Fruit fly (Drosophila melanogaster) whole organism, embryonic: ENCODE measurements around the gene Pde9.
A peak's percentile ranks its signal among the peaks of the same experiment; 100 is the strongest.

Source experiments
- ATbp ChIP-seq: fragments of 200-800 bp; sonication (Bioruptor generic); optimal IDR thresholded peaks from 2 replicates; lab custom pipeline; 2017; ENCODE audit warnings: missing biosample characterization, mild to moderate bottlenecking, missing genetic modification characterization, missing genetic modification reagents
- Atf3 ChIP-seq: fragments of 200-800 bp; sonication (Bioruptor generic); optimal IDR thresholded peaks from 3 replicates; lab custom pipeline; 2016; ENCODE audit warnings: missing biosample characterization, missing genetic modification characterization
- Awh ChIP-seq: fragments of 200-800 bp; sonication (Bioruptor generic); IDR thresholded peaks from 2 replicates; pipeline ENCODE4, ENCODE4 v1.3.6; 2022; ENCODE audit warnings: missing biosample characterization, missing genetic modification characterization
- Bgb ChIP-seq: fragments of 200-800 bp; sonication (Bioruptor generic); IDR thresholded peaks from 2 replicates; pipeline ENCODE4 v1.3.6; 2022; ENCODE audit warnings: missing biosample characterization, missing genetic modification characterization; ENCODE audit not compliant: partially characterized antibody
- Blimp-1 ChIP-seq: fragments of 200-800 bp; sonication (Bioruptor generic); optimal IDR thresholded peaks from 3 replicates; lab custom pipeline; 2018; ENCODE audit warnings: missing biosample characterization, missing genetic modification characterization, mild to moderate bottlenecking, moderate library complexity, missing genetic modification reagents
- CG10209 ChIP-seq: fragments of 200-800 bp; sonication (Bioruptor generic); optimal IDR thresholded peaks from 3 replicates; lab custom pipeline; 2017; ENCODE audit warnings: missing biosample characterization, mild to moderate bottlenecking, missing genetic modification characterization, missing genetic modification reagents
- CG12659 ChIP-seq: fragments of 200-800 bp; sonication (Bioruptor generic); optimal IDR thresholded peaks from 3 replicates; lab custom pipeline; 2017; ENCODE audit warnings: mild to moderate bottlenecking, missing biosample characterization, missing genetic modification reagents, missing genetic modification characterization
- CG13775 ChIP-seq: fragments of 200-800 bp; sonication (Bioruptor generic); optimal IDR thresholded peaks from 3 replicates; lab custom pipeline; 2017; ENCODE audit warnings: missing biosample characterization, mild to moderate bottlenecking, missing genetic modification characterization
- CG13894 ChIP-seq: fragments of 200-800 bp; sonication (Bioruptor generic); optimal IDR thresholded peaks from 3 replicates; lab custom pipeline; 2018; ENCODE audit warnings: missing biosample characterization, mild to moderate bottlenecking, missing genetic modification characterization, moderate library complexity
- CG15269 ChIP-seq: fragments of 200-800 bp; sonication (Bioruptor generic); optimal IDR thresholded peaks from 2 replicates; lab custom pipeline; 2018; ENCODE audit warnings: missing biosample characterization, mild to moderate bottlenecking, missing genetic modification characterization, moderate library complexity
- CG32532 ChIP-seq: fragments of 200-800 bp; sonication (Bioruptor generic); IDR thresholded peaks from 2 replicates; pipeline ENCODE4 v1.3.6; 2022; ENCODE audit warnings: missing biosample characterization, missing genetic modification characterization
- CG33557 ChIP-seq: fragments of 200-800 bp; sonication (Bioruptor generic); optimal IDR thresholded peaks from 2 replicates; lab custom pipeline; 2019; ENCODE audit warnings: missing biosample characterization, mild to moderate bottlenecking, missing genetic modification characterization, moderate library complexity
- CG4730 ChIP-seq: fragments of 200-800 bp; sonication (Bioruptor generic); IDR thresholded peaks from 2 replicates; pipeline ENCODE4 v1.3.6; 2022; ENCODE audit warnings: missing biosample characterization, missing genetic modification characterization
- CG6689 ChIP-seq: fragments of 200-800 bp; sonication (Bioruptor generic); IDR thresholded peaks from 2 replicates; pipeline ENCODE4 v1.3.6; 2022; ENCODE audit warnings: missing biosample characterization, missing genetic modification characterization
- CG6854 ChIP-seq: fragments of 200-800 bp; sonication (Bioruptor generic); optimal IDR thresholded peaks from 3 replicates; lab custom pipeline; 2017; ENCODE audit warnings: missing biosample characterization, mild to moderate bottlenecking, missing genetic modification characterization
- CG7556 ChIP-seq: fragments of 200-800 bp; sonication (Bioruptor generic); optimal IDR thresholded peaks from 2 replicates; lab custom pipeline; 2017; ENCODE audit warnings: missing biosample characterization, mild to moderate bottlenecking, missing genetic modification characterization
- CG8924 ChIP-seq: fragments of 200-800 bp; optimal IDR thresholded peaks from 3 replicates; lab custom pipeline; 2019; ENCODE audit warnings: missing biosample characterization, mild to moderate bottlenecking, missing genetic modification characterization, moderate library complexity
- D19A ChIP-seq: fragments of 200-800 bp; optimal IDR thresholded peaks from 3 replicates; lab custom pipeline; 2019; ENCODE audit warnings: missing biosample characterization, mild to moderate bottlenecking, missing genetic modification characterization, moderate library complexity
- E2f2 ChIP-seq: fragments of 200-800 bp; sonication (Bioruptor generic); IDR thresholded peaks from 2 replicates; pipeline ENCODE4 v1.3.6; 2022; ENCODE audit warnings: missing biosample characterization, missing genetic modification characterization
- ERR ChIP-seq: fragments of 200-800 bp; sonication (Bioruptor generic); optimal IDR thresholded peaks from 2 replicates; lab custom pipeline; 2016; ENCODE audit warnings: missing biosample characterization, missing genetic modification characterization
- Elba2 ChIP-seq: fragments of 200-800 bp; sonication (Bioruptor generic); optimal IDR thresholded peaks from 3 replicates; lab custom pipeline; 2016; ENCODE audit warnings: missing biosample characterization, missing genetic modification characterization
- Hr51 ChIP-seq, 2 experiments: fragments of 200-800 bp; sonication (Bioruptor generic); optimal IDR thresholded peaks; 2 replicates in 1 of 2; 3 replicates in 1 of 2; lab custom pipeline; 2016 to 2018; ENCODE audit warnings: missing biosample characterization in 2 of 2, missing genetic modification characterization in 2 of 2, mild to moderate bottlenecking in 1 of 2, moderate library complexity in 1 of 2
- Meics ChIP-seq: fragments of 200-800 bp; sonication (Bioruptor generic); optimal IDR thresholded peaks from 2 replicates; lab custom pipeline; 2017; ENCODE audit warnings: missing biosample characterization, mild to moderate bottlenecking, missing genetic modification characterization
- Neu2 ChIP-seq: fragments of 200-800 bp; sonication (Bioruptor generic); optimal IDR thresholded peaks from 3 replicates; lab custom pipeline; 2016; ENCODE audit warnings: missing biosample characterization, missing genetic modification characterization, borderline replicate concordance
- Oli ChIP-seq: fragments of 200-800 bp; sonication (Bioruptor generic); optimal IDR thresholded peaks from 2 replicates; lab custom pipeline; 2018; ENCODE audit warnings: missing biosample characterization, mild to moderate bottlenecking, missing genetic modification characterization, moderate library complexity
- Rfx ChIP-seq: fragments of 200-800 bp; sonication (Bioruptor generic); IDR thresholded peaks from 2 replicates; pipeline ENCODE4 v1.3.6; 2022; ENCODE audit warnings: missing biosample characterization, missing genetic modification characterization
- Sox100B ChIP-seq: fragments of 200-800 bp; sonication (Bioruptor generic); optimal IDR thresholded peaks from 3 replicates; lab custom pipeline; 2018; ENCODE audit warnings: missing biosample characterization, mild to moderate bottlenecking, missing genetic modification characterization
- Sox102F ChIP-seq: fragments of 200-800 bp; sonication (Bioruptor generic); optimal IDR thresholded peaks from 2 replicates; lab custom pipeline; 2018; ENCODE audit warnings: missing biosample characterization, mild to moderate bottlenecking, missing genetic modification characterization, moderate library complexity
- bigmax ChIP-seq: fragments of 200-800 bp; sonication (Bioruptor generic); optimal IDR thresholded peaks from 2 replicates; lab custom pipeline; 2018; ENCODE audit warnings: missing biosample characterization, mild to moderate bottlenecking, missing genetic modification characterization
- dmrt11E ChIP-seq: fragments of 200-800 bp; sonication (Bioruptor generic); optimal IDR thresholded peaks from 3 replicates; lab custom pipeline; 2018; ENCODE audit warnings: missing biosample characterization, mild to moderate bottlenecking, missing genetic modification characterization, moderate library complexity
- gfzf ChIP-seq: fragments of 200-800 bp; sonication (Bioruptor generic); optimal IDR thresholded peaks from 2 replicates; lab custom pipeline; 2016; ENCODE audit warnings: missing biosample characterization, mild to moderate bottlenecking, missing genetic modification characterization, moderate library complexity
- gt ChIP-seq: fragments of 200-800 bp; sonication (Bioruptor generic); IDR thresholded peaks from 2 replicates; pipeline ENCODE4 v1.3.6; 2022; ENCODE audit warnings: missing biosample characterization, missing genetic modification characterization
- klu ChIP-seq: fragments of 200-800 bp; sonication (Bioruptor generic); IDR thresholded peaks from 2 replicates; pipeline ENCODE4 v1.3.6; 2022; ENCODE audit warnings: missing biosample characterization, missing genetic modification characterization
- org-1 ChIP-seq: fragments of 200-800 bp; sonication (Bioruptor generic); optimal IDR thresholded peaks from 2 replicates; lab custom pipeline; 2017; ENCODE audit warnings: missing biosample characterization, missing genetic modification characterization
- pfk ChIP-seq: fragments of 200-800 bp; sonication (Bioruptor generic); optimal IDR thresholded peaks from 2 replicates; lab custom pipeline; 2018; ENCODE audit warnings: missing biosample characterization, mild to moderate bottlenecking, missing genetic modification characterization, moderate library complexity
- prd ChIP-seq, 3 experiments: fragments of >200 bp in 2 of 3; fragments of 200-800 bp in 1 of 3; sonication (Bioruptor generic) in 1 of 3; optimal IDR thresholded peaks in 2 of 3; IDR thresholded peaks in 1 of 3; 2 replicates in 2 of 3; 3 replicates in 1 of 3; pipeline versions ENCODE4 v1.3.6 to Lab custom; 2017 to 2022; ENCODE audit warnings: missing biosample characterization in 1 of 3, missing genetic modification characterization in 1 of 3
- pzg ChIP-seq: fragments of 200-800 bp; sonication (Bioruptor generic); optimal IDR thresholded peaks from 3 replicates; lab custom pipeline; 2018; ENCODE audit warnings: missing biosample characterization, mild to moderate bottlenecking, missing genetic modification characterization, moderate library complexity
- row ChIP-seq: fragments of 200-800 bp; sonication (Bioruptor generic); IDR thresholded peaks from 3 replicates; pipeline ENCODE4 v1.3.6; 2022; ENCODE audit warnings: missing biosample characterization, missing genetic modification characterization
- sd ChIP-seq: fragments of 200-800 bp; sonication (Bioruptor generic); optimal IDR thresholded peaks from 3 replicates; lab custom pipeline; 2018; ENCODE audit warnings: missing biosample characterization, mild to moderate bottlenecking, missing genetic modification characterization, moderate library complexity
- sens-2 ChIP-seq: fragments of 200-800 bp; sonication (Bioruptor generic); IDR thresholded peaks from 2 replicates; pipeline ENCODE4 v1.3.6; 2022; ENCODE audit warnings: missing biosample characterization, missing genetic modification characterization
- slou ChIP-seq: fragments of 200-800 bp; sonication (Bioruptor generic); optimal IDR thresholded peaks from 3 replicates; lab custom pipeline; 2016; ENCODE audit warnings: missing biosample characterization, missing genetic modification characterization
- so ChIP-seq: fragments of 200-800 bp; sonication (Bioruptor generic); IDR thresholded peaks from 3 replicates; pipeline ENCODE4 v1.3.6; 2022; ENCODE audit warnings: missing biosample characterization, missing genetic modification characterization
- unc-4 ChIP-seq: fragments of 200-800 bp; sonication (Bioruptor generic); IDR thresholded peaks from 2 replicates; pipeline ENCODE4 v1.3.6; 2022; ENCODE audit warnings: missing biosample characterization, missing genetic modification characterization; ENCODE audit not compliant: partially characterized antibody
- unpg ChIP-seq: fragments of 200-800 bp; sonication (Bioruptor generic); optimal IDR thresholded peaks from 3 replicates; lab custom pipeline; 2018; ENCODE audit warnings: missing biosample characterization, mild to moderate bottlenecking, missing genetic modification characterization, moderate library complexity
- vvl ChIP-seq: fragments of 200-800 bp; sonication (Bioruptor generic); IDR thresholded peaks from 2 replicates; pipeline ENCODE4 v1.3.6; 2022; ENCODE audit warnings: missing biosample characterization, missing genetic modification characterization

Pde9 gene

DNA sequence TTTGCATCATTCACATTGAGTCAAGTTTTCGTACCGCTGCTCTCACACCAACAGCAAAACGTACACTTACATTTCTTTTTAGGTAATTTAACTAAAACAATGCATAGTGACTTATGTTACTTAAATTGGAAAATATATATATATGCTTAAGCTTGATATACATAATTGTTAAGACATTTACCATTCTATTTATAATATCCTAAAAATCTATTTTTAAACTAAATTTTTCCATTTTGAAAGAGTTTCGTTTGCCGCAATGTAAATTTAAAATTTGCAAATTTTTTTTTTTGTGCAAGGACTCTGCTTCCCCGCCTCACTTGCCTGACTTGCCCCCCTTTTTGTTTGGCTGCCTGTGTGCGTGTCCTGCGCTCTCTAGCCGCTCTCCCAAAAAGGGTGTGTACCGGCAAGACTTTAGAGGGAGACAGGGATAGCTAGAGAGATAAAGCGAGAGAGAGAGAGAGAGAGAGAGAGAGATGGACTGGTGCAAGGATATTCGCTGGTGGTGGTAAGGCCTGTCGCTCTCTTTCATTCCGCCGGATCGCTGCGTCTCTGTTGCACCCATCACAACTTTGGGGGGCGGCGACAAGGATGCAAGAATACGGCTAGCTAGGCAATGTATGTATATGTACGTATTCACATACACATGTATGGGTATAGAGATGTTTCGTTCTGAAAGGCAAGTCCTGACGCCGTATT lies 40.8 kb upstream of the Pde9 start (continued):
- TF ChIP-seq unpg (peak; percentile 44), sens-2 (no peak), ERR (GFP tag; lab: Kevin White, UChicago) (no peak), gt (GFP tag; lab: Robert Waterston, UW) (no peak), ATbp (peak; percentile 17), Sox102F (GFP tag; lab: Kevin White, UChicago) (peak; percentile 56), Hr51 (GFP tag; optimal IDR thresholded peaks at IDR 0.05; lab: Kevin White, UChicago) (peak in 1 of 2 experiments; percentile 58), so (GFP tag; lab: Robert Waterston, UW) (no peak), bigmax (GFP tag; lab: Kevin White, UChicago) (no peak), pfk (GFP tag; lab: Kevin White, UChicago) (no peak), CG13894 (tag; lab: Kevin White, UChicago) (peak; percentile 24), CG12659 (GFP tag; lab: Kevin White, UChicago) (peak; percentile 29), prd (optimal IDR thresholded peaks at IDR 0.05; lab: Kevin White, UChicago) (no peak), prd (GFP tag; IDR thresholded peaks at IDR 0.05; lab: Robert Waterston, UW) (peak; percentile 35; the same call in 1 of the 3 replicates), CG32532 (peak; percentile 30; the same call in 1 of the 2 replicates), Sox100B (peak; percentile 59), CG8924 (tag; lab: Kevin White, UChicago) (peak; percentile 59), CG10209 (GFP tag; lab: Kevin White, UChicago) (peak; percentile 28), CG13775 (GFP tag; lab: Kevin White, UChicago) (peak; percentile 5), CG7556 (GFP tag; lab: Kevin White, UChicago) (peak; percentile 69), CG33557 (GFP tag; lab: Kevin White, UChicago) (no peak), CG6854 (GFP tag; lab: Kevin White, UChicago) (peak; percentile 44), row (peak; percentile 73), CG4730 (no peak), org-1 (peak; percentile 6), E2f2 (GFP tag; lab: Robert Waterston, UW) (peak; percentile 29; the same call in 1 of the 2 replicates), Rfx (peak; percentile 16; the same call in 1 of the 2 replicates), dmrt11E (tag; lab: Kevin White, UChicago) (peak; percentile 17), unc-4 (no peak), Awh (GFP tag; lab: Robert Waterston, UW) (0 out of 2 replicates have a peak, but pooled peaks have one; percentile 15), Oli (tag; lab: Kevin White, UChicago) (peak; percentile 53), sd (peak; percentile 13), D19A (peak; percentile 56), klu (GFP tag; lab: Robert Waterston, UW) (0 out of 2 replicates have a peak, but pooled peaks have one; percentile 17), Elba2 (GFP tag; lab: Kevin White, UChicago) (no peak), Bgb (GFP tag; lab: Robert Waterston, UW) (no peak), pzg (GFP tag; lab: Kevin White, UChicago) (no peak), Neu2 (GFP tag; lab: Kevin White, UChicago) (no peak), slou (GFP tag; lab: Kevin White, UChicago) (no peak), Meics (GFP tag; lab: Kevin White, UChicago) (peak; percentile 63), Blimp-1 (GFP tag; lab: Kevin White, UChicago) (peak; percentile 49), vvl (GFP tag; lab: Robert Waterston, UW) (peak; percentile 31; the same call in 1 of the 2 replicates), Atf3 (GFP tag; lab: Kevin White, UChicago) (no peak), CG15269 (tag; lab: Kevin White, UChicago) (peak; percentile 61), gfzf (no peak), CG6689 (GFP tag; lab: Robert Waterston, UW) (peak; percentile 31; the same call in 1 of the 2 replicates)
